Fruit fly (Drosophila melanogaster) whole organism, embryonic: ENCODE data around the gene Tm1.

Experiments
- CG10274 ChIP-seq: fragments of 200-800 bp; sonication (Bioruptor generic); optimal IDR thresholded peaks from 3 replicates; lab custom pipeline; 2017; ENCODE audit warnings: missing biosample characterization, mild to moderate bottlenecking, missing genetic modification characterization
- CG18262 ChIP-seq: fragments of 200-800 bp; optimal IDR thresholded peaks from 3 replicates; lab custom pipeline; 2019; ENCODE audit warnings: missing biosample characterization, mild to moderate bottlenecking, missing genetic modification characterization, moderate library complexity
- HLH3B ChIP-seq: fragments of 200-800 bp; sonication (Bioruptor generic); IDR thresholded peaks from 2 replicates; pipeline ENCODE4 v1.3.6; 2022; ENCODE audit warnings: missing biosample characterization, missing genetic modification characterization
- Lpt ChIP-seq: fragments of >200 bp; optimal IDR thresholded peaks from 2 replicates; lab custom pipeline; 2018; ENCODE audit warnings: missing biosample characterization, missing genetic modification characterization
- Sox100B ChIP-seq: fragments of 200-800 bp; sonication (Bioruptor generic); optimal IDR thresholded peaks from 3 replicates; lab custom pipeline; 2018; ENCODE audit warnings: missing biosample characterization, mild to moderate bottlenecking, missing genetic modification characterization
- chm ChIP-seq: fragments of 200-800 bp; sonication (Bioruptor generic); IDR thresholded peaks from 2 replicates; pipeline ENCODE4 v1.3.6; 2022; ENCODE audit warnings: missing biosample characterization, missing genetic modification characterization
- esg ChIP-seq: fragments of 200-800 bp; sonication (Bioruptor generic); conservative IDR thresholded peaks from 2 replicates; pipeline ENCODE4 v1.3.6; 2022; ENCODE audit warnings: missing biosample characterization, missing genetic modification characterization
- lov ChIP-seq, 2 experiments: fragments of 200-800 bp in 1 of 2; fragments of >200 bp in 1 of 2; sonication (Bioruptor generic) in 1 of 2; IDR thresholded peaks in 1 of 2; optimal IDR thresholded peaks in 1 of 2; 2 replicates in 1 of 2; 3 replicates in 1 of 2; pipeline versions ENCODE4 v1.3.6 to Lab custom; 2017 to 2022; ENCODE audit warnings: missing biosample characterization in 1 of 2, missing genetic modification characterization in 1 of 2
- mam ChIP-seq: fragments of 200-800 bp; sonication (Bioruptor generic); optimal IDR thresholded peaks from 3 replicates; lab custom pipeline; 2016; ENCODE audit warnings: missing biosample characterization, missing genetic modification characterization
- nerfin-1 ChIP-seq: fragments of 200-800 bp; sonication (Bioruptor generic); optimal IDR thresholded peaks from 3 replicates; lab custom pipeline; 2019; ENCODE audit warnings: missing biosample characterization, mild to moderate bottlenecking, missing genetic modification characterization, moderate library complexity
- psq ChIP-seq: fragments of 200-800 bp; sonication (Bioruptor generic); optimal IDR thresholded peaks from 2 replicates; lab custom pipeline; 2017; ENCODE audit warnings: missing biosample characterization, missing genetic modification characterization
- trh ChIP-seq: fragments of 200-800 bp; sonication (Bioruptor generic); optimal IDR thresholded peaks from 2 replicates; lab custom pipeline; 2016; ENCODE audit warnings: missing biosample characterization, missing genetic modification characterization

- TF ChIP-seq psq (no peak), CG18262 (tag; lab: Kevin White, UChicago) (no peak), Sox100B (GFP tag; lab: Kevin White, UChicago) (no peak), esg (GFP tag; lab: Robert Waterston, UW) (peak; percentile 70), Lpt (no peak), CG10274 (GFP tag; lab: Kevin White, UChicago) (no peak), trh (GFP tag; lab: Kevin White, UChicago) (no peak), nerfin-1 (tag; lab: Kevin White, UChicago) (no peak), chm (GFP tag; lab: Robert Waterston, UW) (0 out of 2 replicates have a peak, but pooled peaks have one; percentile 53), mam (GFP tag; lab: Kevin White, UChicago) (peak; percentile 0), HLH3B (GFP tag; lab: Robert Waterston, UW) (peak; percentile 68), lov (optimal IDR thresholded peaks at IDR 0.05; lab: Kevin White, UChicago) (no peak), lov (GFP tag; IDR thresholded peaks at IDR 0.05; lab: Robert Waterston, UW) (no peak)
These were observed 27.6 kb upstream of the Tm1 start for dm6 chr3R:15250454-15250853.
